Fruit fly (Drosophila melanogaster): ENCODE results near the gene TM9SF2.

TM9SF2 gene

DNA sequence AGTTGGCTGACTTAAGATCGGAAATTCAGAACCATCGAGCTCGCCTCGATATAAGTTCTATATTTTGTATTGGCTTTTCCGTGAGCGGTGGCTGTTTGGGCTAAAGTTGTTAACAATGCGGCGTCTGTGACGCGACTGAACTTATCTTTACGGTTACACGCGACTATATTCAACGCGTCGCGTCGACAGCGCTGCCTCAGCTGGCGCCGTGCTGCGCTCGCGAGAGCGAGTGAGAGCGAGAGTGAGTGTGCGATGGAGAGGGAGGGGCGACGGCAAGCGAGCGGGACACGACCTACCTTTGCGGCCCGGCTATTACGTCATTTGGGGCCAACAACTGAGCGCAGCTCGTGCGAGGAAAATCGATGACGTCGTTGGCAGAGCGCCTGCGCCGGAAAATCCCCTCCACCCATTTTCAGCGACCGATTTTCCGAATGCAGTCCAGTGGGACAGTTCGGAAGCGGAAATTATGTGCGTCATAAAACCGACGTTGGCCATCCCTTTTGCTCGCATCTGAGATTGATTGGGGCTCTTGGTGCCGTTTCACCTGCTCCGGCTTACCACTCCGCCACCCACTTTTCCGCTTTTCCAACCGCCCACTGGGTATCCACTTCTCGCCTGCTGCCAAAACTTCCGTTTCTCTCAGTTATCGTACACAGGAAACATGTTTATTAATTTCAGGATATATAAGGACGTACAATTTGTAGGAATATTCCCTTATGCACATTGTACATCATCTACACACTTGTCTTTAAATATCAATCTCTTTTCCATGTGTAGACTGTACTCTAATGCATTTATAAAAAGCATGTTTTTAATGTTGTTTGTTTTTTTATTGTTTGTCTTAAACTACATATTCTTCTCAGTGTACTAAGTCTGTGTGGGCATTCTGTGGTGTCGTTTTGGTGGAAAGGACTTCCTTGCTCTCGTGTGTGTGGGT is 19.4 kb downstream of the TM9SF2 start, which contains the start of gene Hr38 (continued):
- TF ChIP-seq Hey (tag; optimal IDR thresholded peaks at IDR 0.05) (no peak), Hand (GFP tag; optimal IDR thresholded peaks at IDR 0.05) (peak; percentile 72), CG3726 (GFP tag; IDR thresholded peaks at IDR 0.05) (0 out of 3 replicates have a peak, but pooled peaks have one; percentile 43), CG3995 (GFP tag; optimal IDR thresholded peaks at IDR 0.05) (no peak), gfzf (GFP tag; optimal IDR thresholded peaks at IDR 0.05) (no peak), CG18476 (GFP tag; optimal IDR thresholded peaks at IDR 0.05) (no peak), CG15479 (GFP tag; optimal IDR thresholded peaks at IDR 0.05) (no peak), abd-A (tag; optimal IDR thresholded peaks at IDR 0.05) (peak; percentile 87), CG11085 (GFP tag; IDR thresholded peaks at IDR 0.05) (no peak), sens (GFP tag) (no peak), BtbVII (GFP tag; optimal IDR thresholded peaks at IDR 0.05) (peak; percentile 88), chinmo (GFP tag; IDR thresholded peaks at IDR 0.05; ENCODE audit: partially characterized antibody) (peak; percentile 97), CG15601 (tag; optimal IDR thresholded peaks at IDR 0.05) (no peak), CG7271 (tag; optimal IDR thresholded peaks at IDR 0.05) (no peak), CG18599 (GFP tag; optimal IDR thresholded peaks at IDR 0.05) (peak; percentile 92), her (GFP tag; optimal IDR thresholded peaks at IDR 0.05) (peak; percentile 41), Side (GFP tag; optimal IDR thresholded peaks at IDR 0.05) (peak; percentile 48), CG7357 (GFP tag; IDR thresholded peaks at IDR 0.05) (no peak), sim (GFP tag; IDR thresholded peaks at IDR 0.05) (no peak), CG4328 (GFP tag; optimal IDR thresholded peaks at IDR 0.05) (no peak), Mrtf (GFP tag; IDR thresholded peaks at IDR 0.05) (0 out of 3 replicates have a peak, but pooled peaks have one; percentile 35), CG6654 (GFP tag; optimal IDR thresholded peaks at IDR 0.05) (no peak), Pdp1 (GFP tag; optimal IDR thresholded peaks at IDR 0.05) (peak; percentile 41 to 90), vnd (GFP tag; IDR thresholded peaks at IDR 0.05; ENCODE audit: partially characterized antibody) (no peak), pho (GFP tag; optimal IDR thresholded peaks at IDR 0.05) (peak; percentile 55), CG11093 (GFP tag; IDR thresholded peaks at IDR 0.05) (no peak), CG7745 (tag; optimal IDR thresholded peaks at IDR 0.05) (no peak), CG4360 (GFP tag; IDR thresholded peaks at IDR 0.05) (0 out of 2 replicates have a peak, but pooled peaks have one; percentile 30), CG11398 (GFP tag; optimal IDR thresholded peaks at IDR 0.05) (no peak), otp (GFP tag; IDR thresholded peaks at IDR 0.05) (no peak; the same call in 2 of the 3 replicates), Blimp-1 (GFP tag; optimal IDR thresholded peaks at IDR 0.05) (peak; percentile 99), mirr (GFP tag; optimal IDR thresholded peaks at IDR 0.05) (peak; percentile 30), wdn (GFP tag; IDR thresholded peaks at IDR 0.05) (peak; percentile 44; the same call in 1 of the 2 replicates), CG10431 (GFP tag; optimal IDR thresholded peaks at IDR 0.05) (peak; percentile 41), sisA (GFP tag; IDR thresholded peaks at IDR 0.05) (peak; percentile 49), NfI (GFP tag; optimal IDR thresholded peaks at IDR 0.05) (peak; percentile 41), CG8924 (tag; optimal IDR thresholded peaks at IDR 0.05) (peak; percentile 27), CG10654 (GFP tag; optimal IDR thresholded peaks at IDR 0.05) (no peak), pita (GFP tag; optimal IDR thresholded peaks at IDR 0.05) (no peak), Nf-YA (GFP tag; IDR thresholded peaks at IDR 0.05) (no peak), gem (tag; optimal IDR thresholded peaks at IDR 0.05) (peak; percentile 69), bbx (GFP tag; IDR thresholded peaks at IDR 0.05; ENCODE audit: partially characterized antibody) (no peak), HLHmδ (GFP tag; optimal IDR thresholded peaks at IDR 0.05) (peak; percentile 86), D19B (GFP tag; optimal IDR thresholded peaks at IDR 0.05) (peak; percentile 55), ind (GFP tag; optimal IDR thresholded peaks at IDR 0.05) (peak; percentile 52), fd102C (GFP tag; optimal IDR thresholded peaks at IDR 0.05) (no peak), CG6813 (GFP tag; optimal IDR thresholded peaks at IDR 0.05) (peak; percentile 18)
